Fruit fly (Drosophila melanogaster): ENCODE measurements around the gene CG6013.
A peak's percentile ranks its signal among the peaks of the same experiment; 100 is the strongest.

Gene CG6013

DNA sequence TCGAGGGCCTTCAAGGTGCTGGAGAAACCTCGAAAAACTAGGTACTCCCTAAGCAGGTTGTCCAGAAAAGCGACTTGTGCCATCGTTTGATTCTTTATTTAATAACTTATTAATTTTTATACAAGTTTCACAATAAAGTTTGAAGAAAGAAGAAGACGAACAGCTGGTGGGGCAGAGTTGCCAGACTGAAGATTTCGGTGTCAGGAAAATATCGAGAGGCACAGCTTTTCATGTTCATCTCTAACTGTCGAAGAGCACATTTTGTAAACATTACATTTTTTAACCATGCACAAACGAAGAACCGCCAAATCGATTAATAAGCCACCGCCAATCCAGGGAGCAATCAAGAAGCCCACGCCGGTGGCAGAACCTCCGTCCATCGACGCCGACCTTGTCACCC is 7.4 kb upstream of the CG6013 start, which contains the start of the genes CG6005 and CG14286 (continued):
- TF ChIP-seq Dp (GFP tag; optimal IDR thresholded peaks at IDR 0.05) (peak; percentile 59), HLH54F (GFP tag; optimal IDR thresholded peaks at IDR 0.05) (peak; percentile 71), GATAe (GFP tag; conservative IDR thresholded peaks at IDR 0.05) (no peak), NK7.1 (GFP tag; optimal IDR thresholded peaks at IDR 0.05) (no peak), Ets65A (GFP tag) (peak; percentile 30), CG10565 (GFP tag; optimal IDR thresholded peaks at IDR 0.05) (no peak), disco-r (GFP tag; optimal IDR thresholded peaks at IDR 0.05) (peak; percentile 31), tin (GFP tag; optimal IDR thresholded peaks at IDR 0.05) (peak; percentile 36), gsb-n (tag; optimal IDR thresholded peaks at IDR 0.05) (peak; percentile 80), Atf-2 (GFP tag; optimal IDR thresholded peaks at IDR 0.05) (peak; percentile 49), CG10147 (GFP tag; optimal IDR thresholded peaks at IDR 0.05) (no peak), CG17186 (GFP tag; optimal IDR thresholded peaks at IDR 0.05) (peak; percentile 29), toy (GFP tag; IDR thresholded peaks at IDR 0.05) (0 out of 2 replicates have a peak, but pooled peaks have one; percentile 8), CG17829 (tag; optimal IDR thresholded peaks at IDR 0.05) (peak; percentile 26), Dfd (GFP tag; optimal IDR thresholded peaks at IDR 0.05) (no peak), ems (GFP tag; optimal IDR thresholded peaks at IDR 0.05) (peak; percentile 65), D (optimal IDR thresholded peaks at IDR 0.05) (no peak), D (GFP tag; optimal IDR thresholded peaks at IDR 0.05) (no peak), klu (GFP tag; IDR thresholded peaks at IDR 0.05) (no peak), Fer1 (GFP tag; optimal IDR thresholded peaks at IDR 0.05) (no peak), CG15011 (GFP tag; optimal IDR thresholded peaks at IDR 0.05) (no peak), sqz (GFP tag; optimal IDR thresholded peaks at IDR 0.05) (no peak), en (GFP tag; optimal IDR thresholded peaks at IDR 0.05) (no peak), HLH3B (GFP tag; IDR thresholded peaks at IDR 0.05) (peak; percentile 37; the same call in 1 of the 2 replicates), zen2 (GFP tag; IDR thresholded peaks at IDR 0.05; ENCODE audit: partially characterized antibody) (peak; percentile 21; the same call in 1 of the 3 replicates), E2f2 (GFP tag; IDR thresholded peaks at IDR 0.05) (peak; percentile 77), Blimp-1 (GFP tag; optimal IDR thresholded peaks at IDR 0.05) (no peak), unc-4 (GFP tag; IDR thresholded peaks at IDR 0.05; ENCODE audit: partially characterized antibody) (peak; percentile 85), exex (tag; optimal IDR thresholded peaks at IDR 0.05) (no peak), crol (GFP tag; IDR thresholded peaks at IDR 0.05) (no peak), esg (GFP tag; conservative IDR thresholded peaks at IDR 0.05) (no peak; the same call in 1 of the 2 replicates), kah (GFP tag; optimal IDR thresholded peaks at IDR 0.05) (no peak), C15 (GFP tag; IDR thresholded peaks at IDR 0.05) (no peak), CG12236 (GFP tag; optimal IDR thresholded peaks at IDR 0.05) (no peak), Gsc (GFP tag; IDR thresholded peaks at IDR 0.05) (no peak), lab (GFP tag; optimal IDR thresholded peaks at IDR 0.05) (no peak), hkb (optimal IDR thresholded peaks at IDR 0.05) (no peak), hkb (GFP tag; IDR thresholded peaks at IDR 0.05) (0 out of 2 replicates have a peak, but pooled peaks have one; percentile 38), HmgD (GFP tag; optimal IDR thresholded peaks at IDR 0.05) (no peak), CG7372 (GFP tag; IDR thresholded peaks at IDR 0.05) (peak; percentile 48; the same call in 1 of the 2 replicates), gsb (GFP tag; IDR thresholded peaks at IDR 0.05) (0 out of 2 replicates have a peak, but pooled peaks have one; percentile 27), gem (tag; optimal IDR thresholded peaks at IDR 0.05) (no peak), ERR (GFP tag; optimal IDR thresholded peaks at IDR 0.05) (no peak), CG32767 (GFP tag; IDR thresholded peaks at IDR 0.05) (no peak), Ssrp (tag; optimal IDR thresholded peaks at IDR 0.05) (no peak), CG3163 (GFP tag; optimal IDR thresholded peaks at IDR 0.05) (peak; percentile 36), tna (GFP tag; IDR thresholded peaks at IDR 0.05; ENCODE audit: partially characterized antibody) (peak; percentile 65), Hand (GFP tag; optimal IDR thresholded peaks at IDR 0.05) (no peak), eve (GFP tag; optimal IDR thresholded peaks at IDR 0.05) (no peak), CG4328 (GFP tag; optimal IDR thresholded peaks at IDR 0.05) (no peak), Ravus (GFP tag; IDR thresholded peaks at IDR 0.05) (no peak; the same call in 1 of the 2 replicates), CG3281 (GFP tag; optimal IDR thresholded peaks at IDR 0.05) (no peak)

Measured in whole organism, embryonic.